Worm (Caenorhabditis elegans) whole organism, L1 larva: ENCODE data around the gene nos-1.

ENCODE experiments used
- C16A3.4 ChIP-seq: fragments of 150-350 bp; optimal IDR thresholded peaks from 2 replicates; lab custom pipeline; 2014; ENCODE audit warnings: missing biosample characterization, missing genetic modification characterization
- blmp-1 ChIP-seq: fragments of 150-350 bp; optimal IDR thresholded peaks from 2 replicates; lab custom pipeline; 2014; ENCODE audit warnings: missing biosample characterization, missing genetic modification characterization
- ceh-82 ChIP-seq, 3 experiments: fragments of 150-350 bp in 1 of 3; sonication (generic microtip) in 2 of 3; optimal IDR thresholded peaks; 2 replicates each; lab custom pipeline; 2014 to 2017; ENCODE audit warnings: missing biosample characterization in 3 of 3, missing genetic modification characterization in 3 of 3
- efl-1 ChIP-seq, 4 experiments: fragments of 150-350 bp; optimal IDR thresholded peaks in 3 of 4; peaks in 1 of 4; 1 replicate in 1 of 4; 2 replicates in 3 of 4; lab custom pipeline; 2014; ENCODE audit warnings: missing biosample characterization in 2 of 4, missing genetic modification characterization in 2 of 4, missing genetic modification reagents in 2 of 4
- egl-13 ChIP-seq: sonication (generic microtip); optimal IDR thresholded peaks from 2 replicates; lab custom pipeline; 2016; ENCODE audit warnings: missing genotype, missing genetic modification reagents, missing genetic modification characterization, missing compliant biosample characterization
- ets-5 ChIP-seq: fragments of 200-800 bp; sonication (Bioruptor generic); IDR thresholded peaks from 2 replicates; pipeline ENCODE4 v1.3.6; 2022; ENCODE audit warnings: missing genetic modification characterization, missing compliant biosample characterization
- fkh-4 ChIP-seq: sonication (generic microtip); optimal IDR thresholded peaks from 2 replicates; lab custom pipeline; 2016; ENCODE audit warnings: missing compliant biosample characterization, missing genetic modification characterization, borderline replicate concordance
- fkh-8 ChIP-seq: sonication (generic microtip); optimal IDR thresholded peaks from 2 replicates; lab custom pipeline; 2016; ENCODE audit warnings: mild to moderate bottlenecking, missing genetic modification characterization, missing compliant biosample characterization
- hlh-17 ChIP-seq: fragments of 200-800 bp; sonication (Bioruptor generic); optimal IDR thresholded peaks from 2 replicates; lab custom pipeline; 2018; ENCODE audit warnings: missing genetic modification characterization, mild to moderate bottlenecking, missing compliant biosample characterization, moderate library complexity, borderline replicate concordance
- hpl-2 ChIP-seq: fragments of 150-350 bp; optimal IDR thresholded peaks from 2 replicates; lab custom pipeline; 2014; ENCODE audit warnings: missing biosample characterization, missing genetic modification reagents, missing genetic modification characterization
- irx-1 ChIP-seq: sonication (generic microtip); optimal IDR thresholded peaks from 2 replicates; lab custom pipeline; 2016; ENCODE audit warnings: missing genetic modification characterization, missing compliant biosample characterization
- lin-14 ChIP-seq: fragments of 200-800 bp; sonication (Bioruptor generic); optimal IDR thresholded peaks from 2 replicates; lab custom pipeline; 2018; ENCODE audit warnings: mild to moderate bottlenecking, missing genetic modification characterization, moderate library complexity, missing compliant biosample characterization
- lin-39 ChIP-seq: fragments of 150-350 bp; optimal IDR thresholded peaks from 2 replicates; lab custom pipeline; 2014; ENCODE audit warnings: missing biosample characterization, missing genetic modification reagents, missing genetic modification characterization
- lsy-2 ChIP-seq, 2 experiments: fragments of 150-350 bp; optimal IDR thresholded peaks; 2 replicates each; lab custom pipeline; 2014; ENCODE audit warnings: missing biosample characterization in 2 of 2, missing genetic modification characterization in 2 of 2
- nhr-11 ChIP-seq: fragments of 150-350 bp; optimal IDR thresholded peaks from 2 replicates; lab custom pipeline; 2014; ENCODE audit warnings: missing biosample characterization, missing genetic modification characterization
- nhr-19 ChIP-seq: fragments of 200-800 bp; sonication (Bioruptor generic); conservative IDR thresholded peaks from 2 replicates; pipeline ENCODE4 v1.3.6; 2022; ENCODE audit warnings: missing genetic modification characterization, missing compliant biosample characterization
- nhr-28 ChIP-seq: fragments of 150-350 bp; optimal IDR thresholded peaks from 2 replicates; lab custom pipeline; 2014; ENCODE audit warnings: missing biosample characterization, missing genetic modification characterization
- nhr-71 ChIP-seq: sonication (generic microtip); optimal IDR thresholded peaks from 2 replicates; lab custom pipeline; 2016; ENCODE audit warnings: mild to moderate bottlenecking, missing genetic modification characterization, moderate library complexity, missing compliant biosample characterization
- nhr-77 ChIP-seq: fragments of 150-350 bp; optimal IDR thresholded peaks from 2 replicates; lab custom pipeline; 2014; ENCODE audit warnings: missing biosample characterization, missing genetic modification characterization
- nhr-90 ChIP-seq: sonication (generic microtip); optimal IDR thresholded peaks from 2 replicates; lab custom pipeline; 2016; ENCODE audit warnings: mild to moderate bottlenecking, missing genetic modification characterization, missing compliant biosample characterization; ENCODE audit not compliant: poor library complexity
- pag-3 ChIP-seq: sonication (generic microtip); optimal IDR thresholded peaks from 2 replicates; lab custom pipeline; 2017; ENCODE audit warnings: missing genetic modification characterization, mild to moderate bottlenecking, missing compliant biosample characterization, antibody characterized with exemption, borderline replicate concordance; ENCODE audit not compliant: insufficient read depth
- rnt-1 ChIP-seq: sonication (generic microtip); optimal IDR thresholded peaks from 2 replicates; lab custom pipeline; 2016; ENCODE audit warnings: mild to moderate bottlenecking, missing genetic modification characterization, moderate library complexity, missing compliant biosample characterization
- skn-1 ChIP-seq: fragments of 150-350 bp; optimal IDR thresholded peaks from 2 replicates; lab custom pipeline; 2014; ENCODE audit warnings: missing biosample characterization, missing genetic modification characterization
- snpc-4 ChIP-seq: fragments of 150-350 bp; optimal IDR thresholded peaks from 2 replicates; lab custom pipeline; 2014; ENCODE audit warnings: missing biosample characterization, missing genetic modification characterization
- sox-4 ChIP-seq: sonication (generic microtip); optimal IDR thresholded peaks from 2 replicates; lab custom pipeline; 2016; ENCODE audit warnings: missing genetic modification characterization, missing compliant biosample characterization
- tlp-1 ChIP-seq: fragments of 150-350 bp; optimal IDR thresholded peaks from 2 replicates; lab custom pipeline; 2014; ENCODE audit warnings: missing biosample characterization, missing genetic modification characterization
- unc-62 ChIP-seq: fragments of 150-350 bp; optimal IDR thresholded peaks from 2 replicates; lab custom pipeline; 2014; ENCODE audit warnings: missing biosample characterization, missing genetic modification reagents, missing genetic modification characterization
- zip-4 ChIP-seq: fragments of 200-800 bp; sonication (Bioruptor generic); optimal IDR thresholded peaks from 2 replicates; lab custom pipeline; 2018; ENCODE audit warnings: mild to moderate bottlenecking, missing genetic modification characterization, moderate library complexity, missing compliant biosample characterization

The nos-1 gene

ce11 chrII:10934786-10935185 lies 18.2 kb downstream of the nos-1 start, which contains the start of gene R03D7.2:
R03D7.2 (minus strand) TSS chrII:10935184.
- no peak for TF ChIP-seq rnt-1 (tag; lab: Kevin White, UChicago)
- no peak for TF ChIP-seq C16A3.4 (tag; lab: Kevin White, UChicago)
- TF ChIP-seq fkh-8 (tag; lab: Kevin White, UChicago) = no peak
- peak; percentile 8 for TF ChIP-seq hlh-17 (GFP tag; lab: Kevin White, UChicago)
- TF ChIP-seq ets-5 (GFP tag; lab: Robert Waterston, UW) = no peak
- no peak for TF ChIP-seq lsy-2 (tag; optimal IDR thresholded peaks at IDR 0.05; lab: Kevin White, UChicago)
- no peak for TF ChIP-seq nhr-77 (tag; lab: Kevin White, UChicago)
- TF ChIP-seq nhr-90 (tag; lab: Kevin White, UChicago) = no peak

- no peak for TF ChIP-seq ceh-82 (tag; optimal IDR thresholded peaks at IDR 0.05; lab: Kevin White, UChicago)
- TF ChIP-seq nhr-19 = no peak
- no peak for TF ChIP-seq efl-1 (optimal IDR thresholded peaks at IDR 0.05; lab: Kevin White, UChicago)
- peak in 1 of 2 experiments; percentile 9 for TF ChIP-seq efl-1 (GFP tag; optimal IDR thresholded peaks at IDR 0.05 in 1 of 2; lab: Kevin White, UChicago)
- TF ChIP-seq sox-4 = no peak
These were observed 18.8 kb downstream of the nos-1 start for ce11 chrII:10933948-10934722.

- TF ChIP-seq sox-4 (no peak), hpl-2 (no peak), pag-3 (no peak), snpc-4 (tag; lab: Kevin White, UChicago) (no peak), irx-1 (no peak), nhr-71 (tag; lab: Kevin White, UChicago) (no peak), tlp-1 (tag; lab: Kevin White, UChicago) (no peak), unc-62 (GFP tag; lab: Kevin White, UChicago) (no peak), nhr-28 (no peak), blmp-1 (tag; lab: Kevin White, UChicago) (no peak), nhr-11 (tag; lab: Kevin White, UChicago) (no peak), lin-39 (no peak), lin-14 (no peak), efl-1 (optimal IDR thresholded peaks at IDR 0.05; lab: Kevin White, UChicago) (no peak), efl-1 (GFP tag; optimal IDR thresholded peaks at IDR 0.05 in 1 of 2; lab: Kevin White, UChicago) (no peak), skn-1 (tag; lab: Kevin White, UChicago) (no peak), egl-13 (tag; lab: Kevin White, UChicago) (no peak), fkh-4 (tag; lab: Kevin White, UChicago) (no peak)
These were observed 20.7 kb downstream of the nos-1 start for ce11 chrII:10932305-10932704.

- TF ChIP-seq unc-62 (GFP tag; lab: Kevin White, UChicago) (no peak), fkh-8 (tag; lab: Kevin White, UChicago) (no peak), zip-4 (GFP tag; lab: Kevin White, UChicago) (no peak), fkh-4 (tag; lab: Kevin White, UChicago) (no peak), snpc-4 (tag; lab: Kevin White, UChicago) (no peak)
These were observed 22.0 kb downstream of the nos-1 start for ce11 chrII:10930678-10931650.
